Fruit fly (Drosophila melanogaster) whole organism, adult: ENCODE results near the gene CG14362.

ENCODE experiments used
- CG14711 ChIP-seq: fragments of 200-800 bp; sonication (Bioruptor generic); optimal IDR thresholded peaks from 2 replicates; lab custom pipeline; 2018; ENCODE audit warnings: missing biosample characterization, mild to moderate bottlenecking, missing genetic modification characterization, moderate library complexity
- CG1620 ChIP-seq: fragments of 200-800 bp; sonication (Bioruptor generic); optimal IDR thresholded peaks from 2 replicates; lab custom pipeline; 2016; ENCODE audit warnings: missing biosample characterization, missing genetic modification characterization
- CG5204 ChIP-seq: fragments of 200-800 bp; sonication (Bioruptor generic); optimal IDR thresholded peaks from 2 replicates; lab custom pipeline; 2016; ENCODE audit warnings: missing biosample characterization, missing genetic modification characterization
- bab1 ChIP-seq: fragments of 200-800 bp; sonication (Bioruptor generic); optimal IDR thresholded peaks from 3 replicates; lab custom pipeline; 2019; ENCODE audit warnings: missing biosample characterization, mild to moderate bottlenecking, missing genetic modification characterization, moderate library complexity
- cnc ChIP-seq, 2 experiments: fragments of >200 bp; optimal IDR thresholded peaks; 2 replicates each; lab custom pipeline; 2017
- kay ChIP-seq: fragments of 200-800 bp; sonication (Bioruptor generic); peaks from one replicate; lab custom pipeline; 2016; ENCODE audit warnings: missing biosample characterization, missing genetic modification characterization, borderline replicate concordance
- toe ChIP-seq: fragments of 200-800 bp; sonication (Bioruptor generic); optimal IDR thresholded peaks from 2 replicates; lab custom pipeline; 2016; ENCODE audit warnings: missing biosample characterization, missing genetic modification characterization

DNA sequence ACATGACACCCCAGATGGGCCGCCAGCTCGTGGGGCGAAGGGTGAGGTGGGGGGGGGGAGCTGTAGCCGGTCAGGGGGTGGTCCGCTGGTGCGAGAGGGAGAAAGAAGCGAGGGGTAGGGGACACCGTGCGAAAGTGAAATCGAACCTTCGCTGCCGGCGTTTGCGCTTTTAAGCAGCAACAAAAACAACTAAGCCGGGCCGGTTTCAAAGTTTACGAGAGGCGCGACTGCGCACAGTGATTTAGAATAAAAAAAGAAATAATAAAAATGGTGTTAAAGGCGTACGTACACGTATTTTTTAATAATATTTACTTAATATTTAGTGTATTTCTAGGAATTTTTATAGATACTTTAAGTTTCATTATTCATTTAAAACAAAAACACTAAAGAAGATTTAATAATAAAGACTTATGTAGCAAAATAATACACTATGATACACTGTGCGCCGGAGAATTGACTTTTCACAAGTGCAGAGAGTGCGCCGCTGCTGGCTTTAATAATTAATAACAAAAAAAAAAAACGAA lies 23.6 kb downstream of the CG14362 start:
- no peak for TF ChIP-seq CG1620 (GFP tag; lab: Kevin White, UChicago)
- peak; percentile 82 for TF ChIP-seq bab1 (GFP tag; lab: Kevin White, UChicago)
- TF ChIP-seq CG14711, result no peak
- TF ChIP-seq CG5204, result no peak
- no peak for TF ChIP-seq toe (GFP tag; lab: Kevin White, UChicago)
- TF ChIP-seq cnc (optimal IDR thresholded peaks at IDR 0.05; lab: Kevin White, UChicago), result no peak
- TF ChIP-seq kay (GFP tag; lab: Kevin White, UChicago), result no peak
